Fruit fly (Drosophila melanogaster) whole organism, prepupa: Measurements from ENCODE around the gene Nak.

Experiments used
- Blimp-1 ChIP-seq: fragments of 200-800 bp; sonication (Bioruptor generic); optimal IDR thresholded peaks from 3 replicates; lab custom pipeline; 2017; ENCODE audit warnings: missing biosample characterization, missing genetic modification characterization, mild to moderate bottlenecking, moderate library complexity, missing genetic modification reagents
- CG10631 ChIP-seq: fragments of 200-800 bp; sonication (Bioruptor generic); optimal IDR thresholded peaks from 2 replicates; lab custom pipeline; 2016; ENCODE audit warnings: missing biosample characterization, missing genetic modification characterization
- CG10669 ChIP-seq: fragments of 200-800 bp; sonication (Bioruptor generic); optimal IDR thresholded peaks from 3 replicates; lab custom pipeline; 2018; ENCODE audit warnings: missing biosample characterization, mild to moderate bottlenecking, missing genetic modification characterization, moderate library complexity
- CG11294 ChIP-seq: fragments of 200-800 bp; sonication (Bioruptor generic); IDR thresholded peaks from 2 replicates; pipeline ENCODE4 v1.3.6; 2022; ENCODE audit warnings: missing biosample characterization, missing genetic modification characterization
- CG1621 ChIP-seq: fragments of 200-800 bp; sonication (Bioruptor generic); optimal IDR thresholded peaks from 3 replicates; lab custom pipeline; 2018; ENCODE audit warnings: missing biosample characterization, mild to moderate bottlenecking, missing genetic modification characterization
- CG3032 ChIP-seq: fragments of 200-800 bp; optimal IDR thresholded peaks from 2 replicates; lab custom pipeline; 2019; ENCODE audit warnings: missing biosample characterization, mild to moderate bottlenecking, missing genetic modification characterization, moderate library complexity
- CG31627 ChIP-seq: fragments of 200-800 bp; sonication (Bioruptor generic); optimal IDR thresholded peaks from 3 replicates; lab custom pipeline; 2016; ENCODE audit warnings: missing biosample characterization, missing genetic modification characterization
- CG32006 ChIP-seq: fragments of 200-800 bp; sonication (Bioruptor generic); optimal IDR thresholded peaks from 3 replicates; lab custom pipeline; 2017; ENCODE audit warnings: missing biosample characterization, mild to moderate bottlenecking, missing genetic modification characterization
- CG34406 ChIP-seq: fragments of 200-800 bp; sonication (Bioruptor generic); optimal IDR thresholded peaks from 3 replicates; lab custom pipeline; 2016; ENCODE audit warnings: missing biosample characterization, missing genetic modification characterization
- CG3919 ChIP-seq: fragments of 200-800 bp; sonication (Bioruptor generic); optimal IDR thresholded peaks from 3 replicates; lab custom pipeline; 2016; ENCODE audit warnings: missing biosample characterization, missing genetic modification characterization
- CG4318 ChIP-seq: fragments of 200-800 bp; sonication (Bioruptor generic); optimal IDR thresholded peaks from 3 replicates; lab custom pipeline; 2017; ENCODE audit warnings: missing biosample characterization, mild to moderate bottlenecking, missing genetic modification characterization
- CG6276 ChIP-seq: fragments of 200-800 bp; sonication (Bioruptor generic); optimal IDR thresholded peaks from 2 replicates; lab custom pipeline; 2017; ENCODE audit warnings: missing biosample characterization, mild to moderate bottlenecking, missing genetic modification characterization
- CG6792 ChIP-seq: fragments of 200-800 bp; sonication (Bioruptor generic); optimal IDR thresholded peaks from 3 replicates; lab custom pipeline; 2016; ENCODE audit warnings: missing biosample characterization, missing genetic modification characterization
- CG6808 ChIP-seq: fragments of 200-800 bp; sonication (Bioruptor generic); optimal IDR thresholded peaks from 3 replicates; lab custom pipeline; 2017; ENCODE audit warnings: missing biosample characterization, missing genetic modification characterization, mild to moderate bottlenecking, moderate library complexity, missing genetic modification reagents
- CG6854 ChIP-seq: fragments of 200-800 bp; sonication (Bioruptor generic); optimal IDR thresholded peaks from 2 replicates; lab custom pipeline; 2017; ENCODE audit warnings: missing biosample characterization, mild to moderate bottlenecking, missing genetic modification characterization
- CG8119 ChIP-seq: fragments of 200-800 bp; sonication (Bioruptor generic); IDR thresholded peaks from 3 replicates; pipeline ENCODE4 v1.3.6; 2022; ENCODE audit warnings: missing biosample characterization, missing genetic modification characterization
- CG8319 ChIP-seq: fragments of 200-800 bp; sonication (Bioruptor generic); optimal IDR thresholded peaks from 3 replicates; lab custom pipeline; 2016; ENCODE audit warnings: missing biosample characterization, missing genetic modification characterization
- CG8632 ChIP-seq: fragments of 200-800 bp; sonication (Bioruptor generic); optimal IDR thresholded peaks from 3 replicates; lab custom pipeline; 2016; ENCODE audit warnings: missing biosample characterization, missing genetic modification characterization
- Eip75B ChIP-seq: fragments of 200-800 bp; sonication (Bioruptor generic); optimal IDR thresholded peaks from 3 replicates; lab custom pipeline; 2016; ENCODE audit warnings: missing biosample characterization, missing genetic modification characterization
- Eip78C ChIP-seq: fragments of 200-800 bp; sonication (Bioruptor generic); peaks from one replicate; lab custom pipeline; 2016; ENCODE audit warnings: missing biosample characterization, missing genetic modification characterization
- Eip93F ChIP-seq: fragments of 200-800 bp; sonication (Bioruptor generic); optimal IDR thresholded peaks from 2 replicates; lab custom pipeline; 2016; ENCODE audit warnings: missing biosample characterization, mild to moderate bottlenecking, missing genetic modification characterization
- Ets21C ChIP-seq: fragments of 200-800 bp; sonication (Bioruptor generic); optimal IDR thresholded peaks from 3 replicates; lab custom pipeline; 2016; ENCODE audit warnings: missing biosample characterization, missing genetic modification characterization
- Hr38 ChIP-seq: sonication (Bioruptor generic); optimal IDR thresholded peaks from 2 replicates; lab custom pipeline; 2016; ENCODE audit warnings: missing biosample characterization, missing genetic modification characterization
- Hr39 ChIP-seq: fragments of 200-800 bp; sonication (Bioruptor generic); optimal IDR thresholded peaks from 2 replicates; lab custom pipeline; 2016; ENCODE audit warnings: missing biosample characterization, missing genetic modification characterization
- Hr4 ChIP-seq: fragments of 200-800 bp; sonication (Bioruptor generic); optimal IDR thresholded peaks from 3 replicates; lab custom pipeline; 2016; ENCODE audit warnings: missing biosample characterization, missing genetic modification characterization
- Lpt ChIP-seq: fragments of 200-800 bp; sonication (Bioruptor generic); optimal IDR thresholded peaks from 3 replicates; lab custom pipeline; 2016; ENCODE audit warnings: missing biosample characterization, missing genetic modification characterization
- Met ChIP-seq: fragments of 200-800 bp; sonication (Bioruptor generic); optimal IDR thresholded peaks from 3 replicates; lab custom pipeline; 2016; ENCODE audit warnings: missing biosample characterization, missing genetic modification characterization
- OdsH ChIP-seq: fragments of 200-800 bp; sonication (Bioruptor generic); optimal IDR thresholded peaks from 3 replicates; lab custom pipeline; 2016; ENCODE audit warnings: missing biosample characterization, missing genetic modification characterization
- Smox ChIP-seq: fragments of 200-800 bp; sonication (Bioruptor generic); optimal IDR thresholded peaks from 3 replicates; lab custom pipeline; 2016; ENCODE audit warnings: missing biosample characterization, missing genetic modification characterization
- Sox102F ChIP-seq: fragments of 200-800 bp; sonication (Bioruptor generic); optimal IDR thresholded peaks from 2 replicates; lab custom pipeline; 2016; ENCODE audit warnings: missing biosample characterization, mild to moderate bottlenecking, missing genetic modification characterization
- Sox14 ChIP-seq: fragments of 200-800 bp; sonication (Bioruptor generic); optimal IDR thresholded peaks from 3 replicates; lab custom pipeline; 2016; ENCODE audit warnings: missing biosample characterization, missing genetic modification characterization
- Sox15 ChIP-seq: fragments of 200-800 bp; sonication (Bioruptor generic); optimal IDR thresholded peaks from 3 replicates; lab custom pipeline; 2016; ENCODE audit warnings: missing biosample characterization, missing genetic modification characterization
- achi ChIP-seq: fragments of 200-800 bp; sonication (Bioruptor generic); optimal IDR thresholded peaks from 3 replicates; lab custom pipeline; 2016; ENCODE audit warnings: missing biosample characterization, missing genetic modification characterization
- acj6 ChIP-seq: fragments of 200-800 bp; sonication (Bioruptor generic); optimal IDR thresholded peaks from 3 replicates; lab custom pipeline; 2016; ENCODE audit warnings: missing biosample characterization, missing genetic modification characterization
- cyc ChIP-seq: fragments of 200-800 bp; sonication (Bioruptor generic); optimal IDR thresholded peaks from 3 replicates; lab custom pipeline; 2016; ENCODE audit warnings: missing biosample characterization, missing genetic modification characterization
- dac ChIP-seq: fragments of 200-800 bp; sonication (Bioruptor generic); optimal IDR thresholded peaks from 2 replicates; lab custom pipeline; 2017; ENCODE audit warnings: missing biosample characterization, mild to moderate bottlenecking, missing genetic modification characterization
- dsx ChIP-seq: fragments of 200-800 bp; optimal IDR thresholded peaks from 3 replicates; lab custom pipeline; 2019; ENCODE audit warnings: missing biosample characterization, mild to moderate bottlenecking, missing genetic modification characterization, moderate library complexity; ENCODE audit not compliant: poor library complexity, severe bottlenecking
- eg ChIP-seq: fragments of 200-800 bp; sonication (Bioruptor generic); IDR thresholded peaks from 3 replicates; pipeline ENCODE4 v1.3.6; 2022; ENCODE audit warnings: missing biosample characterization, missing genetic modification characterization
- fd59A ChIP-seq: fragments of 200-800 bp; sonication (Bioruptor generic); optimal IDR thresholded peaks from 2 replicates; lab custom pipeline; 2017; ENCODE audit warnings: missing biosample characterization, mild to moderate bottlenecking, missing genetic modification characterization, missing genetic modification reagents
- fd85E ChIP-seq: fragments of 200-800 bp; sonication (Bioruptor generic); optimal IDR thresholded peaks from 3 replicates; lab custom pipeline; 2016; ENCODE audit warnings: missing biosample characterization, missing genetic modification characterization
- net ChIP-seq: fragments of 200-800 bp; sonication (Bioruptor generic); optimal IDR thresholded peaks from 3 replicates; lab custom pipeline; 2016; ENCODE audit warnings: missing biosample characterization, missing genetic modification characterization
- salr ChIP-seq, 2 experiments: fragments of 200-800 bp; sonication (Bioruptor generic); optimal IDR thresholded peaks; 3 replicates each; lab custom pipeline; 2016 to 2018; ENCODE audit warnings: missing biosample characterization in 2 of 2, missing genetic modification characterization in 2 of 2, mild to moderate bottlenecking in 1 of 2
- spab ChIP-seq: fragments of 200-800 bp; sonication (Bioruptor generic); optimal IDR thresholded peaks from 2 replicates; lab custom pipeline; 2017; ENCODE audit warnings: missing biosample characterization, mild to moderate bottlenecking, missing genetic modification characterization, missing genetic modification reagents
- ss ChIP-seq, 2 experiments: fragments of 200-800 bp; sonication (Bioruptor generic); optimal IDR thresholded peaks; 2 replicates in 1 of 2; 3 replicates in 1 of 2; lab custom pipeline; 2017 to 2018; ENCODE audit warnings: mild to moderate bottlenecking in 2 of 2, missing biosample characterization in 2 of 2, missing genetic modification characterization in 2 of 2, moderate library complexity in 1 of 2
- svp ChIP-seq: fragments of 200-800 bp; sonication (Bioruptor generic); peaks from one replicate; lab custom pipeline; 2016; ENCODE audit warnings: missing biosample characterization, missing genetic modification characterization
- topi ChIP-seq: fragments of 200-800 bp; sonication (Bioruptor generic); optimal IDR thresholded peaks from 3 replicates; lab custom pipeline; 2016; ENCODE audit warnings: missing biosample characterization, missing genetic modification characterization

Nak gene

DNA sequence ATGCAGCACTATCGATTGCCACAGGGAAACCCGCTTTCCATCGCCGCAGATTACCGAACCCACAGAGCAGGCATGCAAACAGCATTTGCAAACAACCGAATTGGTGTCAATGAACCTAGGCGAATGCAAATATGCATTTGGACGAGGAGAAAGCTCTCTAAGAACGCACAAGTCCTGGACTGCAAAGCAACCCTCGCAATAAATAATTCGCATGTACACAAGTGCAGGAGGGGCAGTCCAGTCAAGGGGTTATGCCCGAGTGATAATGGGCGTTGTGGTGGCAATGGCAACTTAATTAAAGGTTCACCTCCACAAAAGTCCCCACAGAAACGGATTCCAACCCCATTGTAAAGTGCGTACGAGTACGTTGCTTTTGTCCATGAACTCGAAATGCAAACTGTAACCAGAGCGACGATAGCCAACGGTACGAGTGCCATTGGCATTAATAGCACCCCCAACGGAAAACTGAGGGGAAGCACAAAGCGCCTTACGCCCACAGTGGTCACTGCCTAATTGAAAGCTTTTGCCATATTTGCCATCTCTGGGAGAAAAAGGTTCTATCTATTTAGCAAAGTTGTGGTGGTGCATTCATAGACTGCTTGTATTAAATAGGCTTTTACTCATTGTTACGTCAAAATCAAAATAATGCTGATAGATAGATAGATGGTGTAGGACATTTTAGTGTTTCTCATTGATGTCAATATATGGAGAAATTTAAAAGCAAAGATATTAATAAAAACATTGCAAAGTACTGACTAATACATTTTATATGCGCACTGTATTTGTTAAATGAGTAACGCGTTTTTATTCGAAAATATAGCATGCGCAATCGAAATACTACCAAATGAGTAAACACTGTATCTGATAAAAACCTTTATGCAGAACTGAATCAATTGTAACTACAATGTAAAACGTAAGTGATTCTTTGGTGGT is 14.5 kb upstream of the Nak start (continued):
- TF ChIP-seq svp (GFP tag; lab: Kevin White, UChicago), result peak; percentile 68
- no peak for TF ChIP-seq CG6808 (GFP tag; lab: Kevin White, UChicago)
- TF ChIP-seq CG6276 (GFP tag; lab: Kevin White, UChicago), result no peak
- TF ChIP-seq CG4318 (GFP tag; lab: Kevin White, UChicago), result no peak
- no peak for TF ChIP-seq CG1621 (tag; lab: Kevin White, UChicago)
- no peak for TF ChIP-seq OdsH (GFP tag; lab: Kevin White, UChicago)
- TF ChIP-seq CG8632 (GFP tag; lab: Kevin White, UChicago), result peak; percentile 19
- TF ChIP-seq, all 60 proteins: peak for 23

DNA sequence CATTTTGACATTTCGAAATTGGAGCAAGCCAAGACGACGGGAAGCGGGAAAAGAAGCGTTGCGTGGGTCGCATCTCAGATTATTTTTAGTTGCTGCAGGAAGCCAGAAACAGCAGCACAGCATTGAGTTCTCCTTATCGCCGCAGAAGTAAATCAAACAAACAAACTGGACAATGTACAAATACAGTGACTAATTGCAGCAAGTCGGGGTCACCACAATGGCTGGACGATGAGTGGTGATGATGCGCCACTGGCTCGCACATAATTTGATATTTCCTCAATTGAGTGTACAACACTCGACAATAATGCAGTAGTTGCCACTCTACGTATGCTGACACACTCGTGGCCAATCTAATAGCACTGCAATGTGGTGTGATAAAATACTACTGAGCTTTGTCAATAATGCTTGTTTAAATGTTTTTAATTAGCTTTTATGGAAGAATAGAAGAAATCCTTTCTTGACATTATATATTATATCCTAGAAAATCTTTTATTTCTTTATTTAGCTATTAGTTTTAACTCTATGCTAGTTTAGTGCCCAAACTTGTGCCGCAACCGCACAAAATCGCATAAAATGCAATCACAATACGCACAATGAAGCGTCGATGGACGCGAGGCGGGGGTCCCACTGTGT is 13.5 kb upstream of the Nak start:
- TF ChIP-seq CG6276 (GFP tag; lab: Kevin White, UChicago), result peak; percentile 86
- no peak for TF ChIP-seq Hr38 (GFP tag; lab: Kevin White, UChicago)
- peak; percentile 21 for TF ChIP-seq Smox (GFP tag; lab: Kevin White, UChicago)
- no peak for TF ChIP-seq CG6854 (GFP tag; lab: Kevin White, UChicago)
- TF ChIP-seq CG11294 (GFP tag; lab: Robert Waterston, UW), result peak; percentile 77
- peak; percentile 10 for TF ChIP-seq Sox15 (GFP tag; lab: Kevin White, UChicago)
- TF ChIP-seq Eip78C (GFP tag; lab: Kevin White, UChicago), result peak; percentile 88
- peak; percentile 51 for TF ChIP-seq CG34406
- peak in 1 of 2 experiments; percentile 75 for TF ChIP-seq salr (GFP tag; optimal IDR thresholded peaks at IDR 0.05; lab: Kevin White, UChicago)
- TF ChIP-seq cyc (GFP tag; lab: Kevin White, UChicago), result no peak
- peak; percentile 69 for TF ChIP-seq dsx (GFP tag; lab: Kevin White, UChicago)
- peak; percentile 89 for TF ChIP-seq CG32006 (GFP tag; lab: Kevin White, UChicago)
- TF ChIP-seq spab, result peak; percentile 58
- peak; percentile 70 for TF ChIP-seq CG10631
- TF ChIP-seq CG3919 (GFP tag; lab: Kevin White, UChicago), result peak; percentile 66
- peak; percentile 84 for TF ChIP-seq Lpt
- peak; percentile 76 for TF ChIP-seq svp (GFP tag; lab: Kevin White, UChicago)
- peak; percentile 65 for TF ChIP-seq Eip75B (GFP tag; lab: Kevin White, UChicago)
- TF ChIP-seq ss (GFP tag; optimal IDR thresholded peaks at IDR 0.05; lab: Kevin White, UChicago), result peak; percentile 34 to 57
- TF ChIP-seq CG4318 (GFP tag; lab: Kevin White, UChicago), result peak; percentile 71
- TF ChIP-seq CG10669 (GFP tag; lab: Kevin White, UChicago), result peak; percentile 57
- TF ChIP-seq CG8119 (GFP tag; lab: Robert Waterston, UW), result peak; percentile 90
- TF ChIP-seq net (GFP tag; lab: Kevin White, UChicago), result peak; percentile 72
- TF ChIP-seq fd85E (GFP tag; lab: Kevin White, UChicago), result no peak
- TF ChIP-seq CG8319 (GFP tag; lab: Kevin White, UChicago), result peak; percentile 91
- TF ChIP-seq topi, result peak; percentile 8
- TF ChIP-seq achi (GFP tag; lab: Kevin White, UChicago), result peak; percentile 76
- peak; percentile 30 for TF ChIP-seq Met (GFP tag; lab: Kevin White, UChicago)
- TF ChIP-seq Hr4, result peak; percentile 88
- peak; percentile 70 for TF ChIP-seq CG6808 (GFP tag; lab: Kevin White, UChicago)
- TF ChIP-seq acj6, result peak; percentile 55
- TF ChIP-seq Sox14 (GFP tag; lab: Kevin White, UChicago), result peak; percentile 51
- peak; percentile 87 for TF ChIP-seq eg (GFP tag; lab: Robert Waterston, UW)
- no peak for TF ChIP-seq Eip93F (GFP tag; lab: Kevin White, UChicago)
- TF ChIP-seq dac (GFP tag; lab: Kevin White, UChicago), result peak; percentile 63
- TF ChIP-seq CG31627 (GFP tag; lab: Kevin White, UChicago), result no peak
- peak; percentile 54 for TF ChIP-seq CG1621 (tag; lab: Kevin White, UChicago)
- TF ChIP-seq Hr39 (GFP tag; lab: Kevin White, UChicago), result peak; percentile 4
- no peak for TF ChIP-seq Blimp-1
- no peak for TF ChIP-seq Ets21C (GFP tag; lab: Kevin White, UChicago)
- TF ChIP-seq Sox102F, result peak; percentile 16
- TF ChIP-seq CG6792 (GFP tag; lab: Kevin White, UChicago), result peak; percentile 58
- TF ChIP-seq CG3032 (tag; lab: Kevin White, UChicago), result peak; percentile 69
- peak; percentile 61 for TF ChIP-seq fd59A (GFP tag; lab: Kevin White, UChicago)
